Worm (Caenorhabditis elegans) whole organism, late embryonic: ENCODE results near the gene Y40H7A.11.

Source experiments
- ama-1 ChIP-seq: fragments of 150-350 bp; optimal IDR thresholded peaks from 2 replicates; lab custom pipeline; 2014
- mec-3 ChIP-seq: sonication (generic microtip); optimal IDR thresholded peaks from 2 replicates; lab custom pipeline; 2016; ENCODE audit warnings: borderline replicate concordance, missing genetic modification characterization, missing compliant biosample characterization

ce11 chrIV:15245655-15246054 is 25.5 kb upstream of the Y40H7A.11 start, which contains the start of gene Y73F8A.36:
- TF ChIP-seq mec-3 (no peak), ama-1 (no peak)
